Worm (Caenorhabditis elegans) whole organism, early embryonic: ENCODE data around the gene srh-223.

ENCODE experiments used
- B0310.2 ChIP-seq: sonication (generic microtip); optimal IDR thresholded peaks from 2 replicates; lab custom pipeline; 2016; ENCODE audit warnings: mild to moderate bottlenecking, missing genetic modification characterization, missing compliant biosample characterization
- F13C5.2 ChIP-seq: sonication (generic microtip); optimal IDR thresholded peaks from 2 replicates; lab custom pipeline; 2017; ENCODE audit warnings: mild to moderate bottlenecking, missing genetic modification characterization, inconsistent platforms, missing compliant biosample characterization
- aly-1 ChIP-seq: sonication (generic microtip); optimal IDR thresholded peaks from 2 replicates; lab custom pipeline; 2016; ENCODE audit warnings: missing genetic modification characterization, missing compliant biosample characterization
- ama-1 ChIP-seq: fragments of 150-350 bp; optimal IDR thresholded peaks from 2 replicates; lab custom pipeline; 2014
- ceh-13 ChIP-seq: fragments of 200-800 bp; sonication (Bioruptor generic); optimal IDR thresholded peaks from 2 replicates; lab custom pipeline; 2018; ENCODE audit warnings: mild to moderate bottlenecking, missing genetic modification characterization, missing compliant biosample characterization
- ceh-36 ChIP-seq: sonication (generic microtip); optimal IDR thresholded peaks from 2 replicates; lab custom pipeline; 2016; ENCODE audit warnings: missing genetic modification characterization, inconsistent platforms, missing compliant biosample characterization
- ets-7 ChIP-seq: sonication (generic microtip); optimal IDR thresholded peaks from 2 replicates; lab custom pipeline; 2016; ENCODE audit warnings: missing genotype, missing genetic modification characterization, missing compliant biosample characterization
- flt-1 ChIP-seq: fragments of 200-800 bp; sonication (Bioruptor generic); IDR thresholded peaks from 2 replicates; pipeline ENCODE4 v1.3.6; 2022; ENCODE audit warnings: missing genetic modification characterization, missing compliant biosample characterization
- hmbx-1 ChIP-seq: sonication (generic microtip); optimal IDR thresholded peaks from 2 replicates; lab custom pipeline; 2016; ENCODE audit warnings: mild to moderate bottlenecking, missing genetic modification characterization, missing compliant biosample characterization
- hmg-4 ChIP-seq: fragments of 200-800 bp; sonication (Bioruptor generic); optimal IDR thresholded peaks from 2 replicates; lab custom pipeline; 2018; ENCODE audit warnings: mild to moderate bottlenecking, missing genetic modification characterization, missing compliant biosample characterization
- hnd-1 ChIP-seq: sonication (generic microtip); optimal IDR thresholded peaks from 2 replicates; lab custom pipeline; 2016; ENCODE audit warnings: missing genetic modification characterization, missing compliant biosample characterization
- pes-1 ChIP-seq: fragments of 200-800 bp; sonication (Bioruptor generic); IDR thresholded peaks from 2 replicates; pipeline ENCODE4 v1.3.6; 2022; ENCODE audit warnings: missing genetic modification reagents, missing genetic modification characterization, missing compliant biosample characterization
- scrt-1 ChIP-seq: fragments of 200-800 bp; sonication (Bioruptor generic); IDR thresholded peaks from 2 replicates; pipeline ENCODE4 v1.3.6; 2022; ENCODE audit warnings: missing genetic modification characterization, missing compliant biosample characterization
- sea-1 ChIP-seq: fragments of 200-800 bp; sonication (Bioruptor generic); conservative IDR thresholded peaks from 2 replicates; pipeline ENCODE4 v1.3.6; 2022; ENCODE audit warnings: missing genetic modification characterization, missing compliant biosample characterization
- tbx-11 ChIP-seq: fragments of 200-800 bp; sonication (Bioruptor generic); IDR thresholded peaks from 2 replicates; pipeline ENCODE4 v1.3.6; 2022; ENCODE audit warnings: missing genetic modification characterization, missing compliant biosample characterization
- tbx-37 ChIP-seq: fragments of 200-800 bp; sonication (Bioruptor generic); conservative IDR thresholded peaks from 2 replicates; pipeline ENCODE4 v1.3.6; 2022; ENCODE audit warnings: missing genetic modification reagents, missing genetic modification characterization, missing compliant biosample characterization
- tra-4 ChIP-seq: sonication (generic microtip); optimal IDR thresholded peaks from 2 replicates; lab custom pipeline; 2017; ENCODE audit warnings: missing genetic modification characterization, missing compliant biosample characterization

srh-223 gene

DNA sequence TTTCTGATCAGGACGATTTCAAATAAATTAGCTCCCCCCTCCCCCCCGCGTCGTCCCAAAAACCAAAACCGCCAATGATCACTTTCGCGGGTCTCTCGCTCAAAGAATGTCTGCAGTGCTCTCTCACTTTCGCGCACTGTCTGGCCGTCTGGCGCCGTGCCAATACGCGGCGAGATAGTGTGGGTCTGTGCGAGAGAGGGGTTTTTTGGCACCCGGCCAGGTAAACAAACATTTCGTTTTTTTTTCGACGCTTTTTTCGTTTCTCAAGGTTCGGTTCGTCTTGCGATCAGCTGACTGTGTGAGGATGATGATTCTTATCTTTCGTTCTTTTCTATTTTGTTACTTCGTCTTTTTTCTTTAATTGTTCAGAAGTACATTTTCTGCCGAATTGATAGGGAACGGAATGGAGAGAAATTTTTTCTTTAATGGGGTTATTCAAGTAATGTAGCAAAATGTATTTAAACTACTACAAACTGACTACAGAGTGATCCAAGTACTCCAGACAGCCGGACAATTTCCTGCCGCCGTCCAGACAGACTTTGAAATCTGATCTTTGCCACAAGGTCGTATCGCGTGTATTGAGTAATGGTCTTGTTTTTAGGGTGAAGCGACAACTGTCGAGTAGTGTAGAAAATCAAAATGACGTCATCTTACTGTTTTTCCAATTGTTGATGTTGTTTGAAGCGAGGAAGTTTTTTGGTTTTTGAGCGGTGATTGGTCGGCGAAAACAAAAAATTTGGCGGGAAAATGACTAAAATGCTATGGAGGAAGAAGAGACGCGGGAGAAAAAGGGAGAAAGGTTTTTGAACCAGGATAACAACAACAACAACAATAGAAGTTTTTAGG, 42.7 kb downstream of the srh-223 start:
- TF ChIP-seq ets-7 (tag; lab: Kevin White, UChicago): no peak

ce11 chrIV:4025923-4026322, 44.2 kb downstream of the srh-223 start:
- TF ChIP-seq ama-1 (lab: Kevin White, UChicago) (no peak), scrt-1 (GFP tag; lab: Robert Waterston, UW) (no peak), tra-4 (tag; lab: Kevin White, UChicago) (no peak), ceh-36 (tag; lab: Kevin White, UChicago) (no peak)

- TF ChIP-seq hnd-1 (tag; lab: Kevin White, UChicago): no peak
- TF ChIP-seq tbx-37 (GFP tag; lab: Robert Waterston, UW): no peak
- no peak for TF ChIP-seq aly-1 (tag; lab: Kevin White, UChicago)
- TF ChIP-seq tra-4 (tag; lab: Kevin White, UChicago): no peak
- no peak for TF ChIP-seq ceh-36 (tag; lab: Kevin White, UChicago)
- no peak for TF ChIP-seq sea-1 (GFP tag; lab: Robert Waterston, UW)
- TF ChIP-seq F13C5.2 (tag; lab: Kevin White, UChicago): no peak
- TF ChIP-seq hmg-4: no peak
- no peak for TF ChIP-seq hmbx-1
- no peak for TF ChIP-seq B0310.2 (tag; lab: Kevin White, UChicago)
- no peak for TF ChIP-seq pes-1 (GFP tag; lab: Robert Waterston, UW)
- TF ChIP-seq ets-7 (tag; lab: Kevin White, UChicago): no peak
Observed at ce11 chrIV:4027106-4027888, 45.6 kb downstream of the srh-223 start.

ce11 chrIV:4028177-4028576, 46.5 kb downstream of the srh-223 start:
- TF ChIP-seq aly-1 (tag; lab: Kevin White, UChicago) (peak; percentile 39), flt-1 (GFP tag; lab: Robert Waterston, UW) (no peak)

DNA sequence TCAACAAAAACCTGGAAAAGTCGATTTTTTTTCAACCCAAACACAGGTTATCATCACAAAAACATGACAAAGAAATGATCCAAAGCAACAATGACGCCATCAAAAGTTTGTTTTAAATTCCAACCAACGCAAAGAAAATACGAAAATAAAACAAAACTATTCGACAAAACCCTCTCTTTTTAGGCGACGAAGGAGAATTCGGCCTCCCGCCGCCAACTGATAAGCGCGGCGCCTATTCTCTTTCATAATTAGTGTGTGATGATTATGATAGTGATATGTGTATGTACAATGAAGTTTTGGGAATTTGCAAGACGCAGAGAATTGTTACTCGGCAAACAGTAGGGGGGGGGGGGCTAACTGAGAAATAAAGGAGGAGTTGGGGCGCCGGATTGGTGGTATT, 47.6 kb downstream of the srh-223 start:
- TF ChIP-seq ceh-36 (tag; lab: Kevin White, UChicago) (no peak), hmbx-1 (no peak), tra-4 (tag; lab: Kevin White, UChicago) (no peak), ceh-13 (no peak), flt-1 (GFP tag; lab: Robert Waterston, UW) (no peak), B0310.2 (tag; lab: Kevin White, UChicago) (no peak), sea-1 (GFP tag; lab: Robert Waterston, UW) (no peak), scrt-1 (GFP tag; lab: Robert Waterston, UW) (no peak), F13C5.2 (tag; lab: Kevin White, UChicago) (no peak), ama-1 (lab: Kevin White, UChicago) (no peak), hnd-1 (tag; lab: Kevin White, UChicago) (no peak), hmg-4 (no peak)

- TF ChIP-seq scrt-1 (GFP tag; lab: Robert Waterston, UW): no peak
- no peak for TF ChIP-seq ceh-13
- no peak for TF ChIP-seq ceh-36 (tag; lab: Kevin White, UChicago)
- TF ChIP-seq hnd-1 (tag; lab: Kevin White, UChicago): no peak
- no peak for TF ChIP-seq ets-7 (tag; lab: Kevin White, UChicago)
- no peak for TF ChIP-seq sea-1 (GFP tag; lab: Robert Waterston, UW)
- no peak for TF ChIP-seq tra-4 (tag; lab: Kevin White, UChicago)
- no peak for TF ChIP-seq aly-1 (tag; lab: Kevin White, UChicago)
- no peak for TF ChIP-seq pes-1 (GFP tag; lab: Robert Waterston, UW)
- no peak for TF ChIP-seq flt-1 (GFP tag; lab: Robert Waterston, UW)
- no peak for TF ChIP-seq tbx-37 (GFP tag; lab: Robert Waterston, UW)
- no peak for TF ChIP-seq hmbx-1
- no peak for TF ChIP-seq B0310.2 (tag; lab: Kevin White, UChicago)
- TF ChIP-seq F13C5.2 (tag; lab: Kevin White, UChicago): no peak
- no peak for TF ChIP-seq ama-1 (lab: Kevin White, UChicago)
- no peak for TF ChIP-seq tbx-11 (GFP tag; lab: Robert Waterston, UW)
Observed at ce11 chrIV:4030917-4031599, 49.4 kb downstream of the srh-223 start.

DNA sequence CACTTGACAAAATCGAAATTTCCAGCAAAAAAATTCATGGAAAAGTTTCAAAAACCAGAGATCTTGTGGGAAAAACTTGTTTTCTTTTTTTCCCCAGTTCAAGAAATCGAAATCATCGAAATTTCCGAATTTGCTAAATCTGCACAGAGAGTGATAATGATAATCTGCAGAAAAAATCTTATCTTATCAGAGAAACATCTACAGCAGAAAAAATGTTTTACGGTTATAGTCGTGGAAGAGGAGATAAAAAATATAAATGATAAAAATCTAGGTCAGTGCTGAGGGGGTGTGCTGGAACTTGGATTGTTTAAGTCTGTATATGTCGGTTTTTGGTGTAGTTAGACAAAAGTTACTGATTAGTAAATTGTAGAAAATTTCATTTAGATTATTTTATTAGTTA, 50.6 kb downstream of the srh-223 start:
- TF ChIP-seq sea-1 (GFP tag; lab: Robert Waterston, UW) (no peak), scrt-1 (GFP tag; lab: Robert Waterston, UW) (no peak), hmg-4 (no peak), tbx-11 (GFP tag; lab: Robert Waterston, UW) (no peak), ama-1 (lab: Kevin White, UChicago) (no peak), hnd-1 (tag; lab: Kevin White, UChicago) (no peak)
